Fruit fly (Drosophila melanogaster): ENCODE results near the gene Hsp70Bbb.

Hsp70Bbb gene

DNA sequence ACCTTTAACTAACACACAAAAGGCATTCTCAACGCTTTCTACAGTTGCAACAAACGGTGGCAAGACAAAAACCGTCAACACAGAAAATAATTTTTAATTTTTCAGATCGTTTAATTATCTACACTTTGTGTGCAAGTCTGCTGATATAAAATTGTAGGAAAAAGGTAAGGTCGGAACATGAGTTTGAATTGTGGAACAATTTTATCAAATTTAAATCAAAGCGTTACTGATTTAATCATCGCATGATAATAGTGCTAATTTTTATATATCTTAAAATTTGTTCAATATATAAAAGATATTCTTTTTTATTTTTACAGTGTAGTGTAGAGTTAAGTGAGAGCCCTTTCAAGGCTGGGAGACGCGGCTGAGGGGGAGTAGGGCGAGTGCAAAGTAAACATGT is 40.6 kb downstream of the Hsp70Bbb start (continued):
- TF ChIP-seq Ets97D (GFP tag; optimal IDR thresholded peaks at IDR 0.05) (no peak), CG3163 (GFP tag; optimal IDR thresholded peaks at IDR 0.05) (no peak), fd102C (GFP tag; optimal IDR thresholded peaks at IDR 0.05) (no peak), Ptx1 (GFP tag; IDR thresholded peaks at IDR 0.05) (peak; percentile 25; the same call in 1 of the 2 replicates), Bdp1 (GFP tag; optimal IDR thresholded peaks at IDR 0.05) (no peak), CG34376 (GFP tag; optimal IDR thresholded peaks at IDR 0.05) (no peak), Six4 (GFP tag; optimal IDR thresholded peaks at IDR 0.05) (no peak), CG17829 (tag; optimal IDR thresholded peaks at IDR 0.05) (no peak), tgo (GFP tag; IDR thresholded peaks at IDR 0.05) (no peak), br (optimal IDR thresholded peaks at IDR 0.05) (no peak), CG7556 (GFP tag; optimal IDR thresholded peaks at IDR 0.05) (peak; percentile 63), NFAT (GFP tag; IDR thresholded peaks at IDR 0.05) (no peak), CG2120 (GFP tag; optimal IDR thresholded peaks at IDR 0.05) (peak; percentile 45), CG12769 (tag; optimal IDR thresholded peaks at IDR 0.05) (no peak), chif (GFP tag; optimal IDR thresholded peaks at IDR 0.05) (no peak), CG12155 (GFP tag; optimal IDR thresholded peaks at IDR 0.05) (no peak), hth (optimal IDR thresholded peaks at IDR 0.05) (no peak), Med (GFP tag) (no peak), CG17361 (GFP tag; IDR thresholded peaks at IDR 0.05) (no peak), CG11696 (GFP tag; IDR thresholded peaks at IDR 0.05) (no peak), CG3407 (GFP tag; optimal IDR thresholded peaks at IDR 0.05) (no peak), lola (GFP tag; optimal IDR thresholded peaks at IDR 0.05) (no peak), dmrt99B (tag; optimal IDR thresholded peaks at IDR 0.05) (peak; percentile 47), CG15514 (GFP tag; optimal IDR thresholded peaks at IDR 0.05) (peak; percentile 35), CG4282 (GFP tag; optimal IDR thresholded peaks at IDR 0.05) (no peak), corto (GFP tag; optimal IDR thresholded peaks at IDR 0.05) (no peak), Doc3 (GFP tag; IDR thresholded peaks at IDR 0.05; ENCODE audit: partially characterized antibody) (no peak), NK7.1 (GFP tag; optimal IDR thresholded peaks at IDR 0.05) (no peak), Usf (GFP tag; optimal IDR thresholded peaks at IDR 0.05) (no peak), Fer3 (tag; optimal IDR thresholded peaks at IDR 0.05) (no peak), crp (GFP tag; optimal IDR thresholded peaks at IDR 0.05) (no peak), bsh (GFP tag; optimal IDR thresholded peaks at IDR 0.05) (no peak), jumu (GFP tag; optimal IDR thresholded peaks at IDR 0.05) (no peak), cas (GFP tag; IDR thresholded peaks at IDR 0.05) (no peak), nau (GFP tag; optimal IDR thresholded peaks at IDR 0.05) (no peak), eve (GFP tag; optimal IDR thresholded peaks at IDR 0.05) (peak in 1 of 2 experiments; percentile 15), mld (GFP tag; IDR thresholded peaks at IDR 0.05; ENCODE audit: partially characterized antibody) (no peak), Sry-δ (GFP tag; optimal IDR thresholded peaks at IDR 0.05) (no peak), CG18599 (GFP tag; optimal IDR thresholded peaks at IDR 0.05) (peak; percentile 76), sug (tag; optimal IDR thresholded peaks at IDR 0.05) (peak; percentile 28), CG32532 (GFP tag; IDR thresholded peaks at IDR 0.05) (no peak), CG17328 (GFP tag; IDR thresholded peaks at IDR 0.05) (no peak), Doc2 (GFP tag; IDR thresholded peaks at IDR 0.05) (no peak), H2.0 (GFP tag; IDR thresholded peaks at IDR 0.05) (no peak), D (optimal IDR thresholded peaks at IDR 0.05) (no peak), D (GFP tag; optimal IDR thresholded peaks at IDR 0.05) (no peak), CG11560 (tag; IDR thresholded peaks at IDR 0.05) (no peak), HLH54F (GFP tag; optimal IDR thresholded peaks at IDR 0.05) (no peak), stwl (tag; optimal IDR thresholded peaks at IDR 0.05) (no peak), CG18011 (GFP tag; optimal IDR thresholded peaks at IDR 0.05) (no peak), CG31441 (GFP tag; IDR thresholded peaks at IDR 0.05) (no peak), schlank (tag; optimal IDR thresholded peaks at IDR 0.05) (no peak)
